Worm (Caenorhabditis elegans) whole organism, midembryonic: ENCODE measurements around the gene Y39F10A.6.

Experiments
- T22C8.4 ChIP-seq: fragments of 200-800 bp; sonication (Bioruptor generic); IDR thresholded peaks from 2 replicates; pipeline ENCODE4 v1.3.6; 2022; ENCODE audit warnings: missing genetic modification characterization, missing compliant biosample characterization
- cog-1 ChIP-seq: sonication (generic microtip); optimal IDR thresholded peaks from 2 replicates; lab custom pipeline; 2016; ENCODE audit warnings: missing genetic modification characterization, missing compliant biosample characterization
- flt-1 ChIP-seq: fragments of 200-800 bp; sonication (Bioruptor generic); IDR thresholded peaks from 2 replicates; pipeline ENCODE4 v1.3.6; 2022; ENCODE audit warnings: missing genetic modification characterization, missing compliant biosample characterization
- klf-2 ChIP-seq: fragments of 200-800 bp; sonication (Bioruptor generic); conservative IDR thresholded peaks from 2 replicates; pipeline ENCODE4 v1.3.6; 2022; ENCODE audit warnings: missing genetic modification reagents, missing genetic modification characterization, missing compliant biosample characterization
- med-1 ChIP-seq: sonication (generic microtip); optimal IDR thresholded peaks from 2 replicates; lab custom pipeline; 2017; ENCODE audit warnings: missing genetic modification characterization, mild to moderate bottlenecking, missing compliant biosample characterization, antibody characterized with exemption, missing genetic modification reagents; ENCODE audit not compliant: insufficient read depth
- ref-1 ChIP-seq: fragments of 200-800 bp; sonication (Bioruptor generic); conservative IDR thresholded peaks from 2 replicates; pipeline ENCODE4 v1.3.6; 2022; ENCODE audit warnings: missing genetic modification reagents, missing genetic modification characterization, missing compliant biosample characterization
- tab-1 ChIP-seq: fragments of 200-800 bp; sonication (Bioruptor generic); IDR thresholded peaks from 2 replicates; pipeline ENCODE4 v1.3.6; 2022; ENCODE audit warnings: missing genetic modification characterization, missing compliant biosample characterization
- ztf-23 ChIP-seq: fragments of 200-800 bp; sonication (Bioruptor generic); IDR thresholded peaks from 2 replicates; pipeline ENCODE4 v1.3.6; 2022; ENCODE audit warnings: missing genetic modification reagents, missing genetic modification characterization, missing compliant biosample characterization
- ztf-29 ChIP-seq: fragments of 200-800 bp; sonication (Bioruptor generic); IDR thresholded peaks from 2 replicates; pipeline ENCODE4 v1.3.6; 2022; ENCODE audit warnings: missing genetic modification reagents, missing genetic modification characterization, missing compliant biosample characterization

Gene Y39F10A.6

DNA sequence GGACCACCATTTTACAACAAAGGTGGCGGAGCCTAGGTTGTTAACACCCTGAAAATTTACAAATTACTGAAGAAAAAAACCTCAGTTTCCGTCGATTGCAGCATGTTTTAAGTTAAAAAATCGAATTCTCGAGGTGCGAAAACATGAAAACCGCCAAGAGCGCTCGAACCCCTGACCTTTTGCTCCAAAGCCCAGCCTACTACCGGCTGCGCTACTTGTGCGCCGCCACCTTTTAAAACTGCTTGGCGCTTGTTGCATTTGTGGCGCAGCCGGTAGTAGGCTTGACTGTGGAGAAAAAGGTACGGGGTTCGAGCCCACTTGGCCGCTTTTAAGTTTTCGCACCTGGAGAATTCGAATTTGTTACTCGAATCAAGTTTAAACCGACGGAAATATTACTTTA lies 33.3 kb downstream of the Y39F10A.6 start, which contains the start of gene snt-6:
snt-6 (minus strand) TSS at position 58 of the 400 bp plus-strand sequence.
- TF ChIP-seq T22C8.4: no peak
- no peak for TF ChIP-seq ref-1 (GFP tag; lab: Robert Waterston, UW)
- no peak for TF ChIP-seq ztf-23 (GFP tag; lab: Robert Waterston, UW)
- no peak for TF ChIP-seq med-1 (GFP tag; lab: Kevin White, UChicago)
- TF ChIP-seq tab-1 (GFP tag; lab: Robert Waterston, UW): no peak
- no peak for TF ChIP-seq ztf-29 (GFP tag; lab: Robert Waterston, UW)
- no peak for TF ChIP-seq cog-1 (tag; lab: Kevin White, UChicago)

DNA sequence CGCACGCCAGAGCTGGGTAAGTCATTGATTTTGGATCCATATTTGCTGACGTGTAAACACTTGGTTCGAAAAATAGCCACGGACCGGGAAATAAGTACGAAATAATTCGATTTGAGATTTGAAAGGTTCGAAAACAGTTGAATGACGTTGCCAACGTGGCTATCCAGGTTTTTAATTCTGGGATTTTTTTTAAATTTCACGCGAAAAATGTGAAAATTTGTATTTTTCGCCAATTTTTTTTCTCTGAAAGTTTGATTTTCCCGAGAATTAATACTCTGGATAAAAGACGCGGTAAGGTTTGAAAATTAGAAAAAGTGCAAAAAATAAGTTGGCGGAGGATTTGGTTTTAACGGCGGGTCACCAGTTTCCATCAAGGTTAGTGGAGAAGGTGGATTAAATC lies 42.6 kb downstream of the Y39F10A.6 start, which contains the start of gene fbxc-48:
fbxc-48 (minus strand) TSS at position 101 of the 400 bp plus-strand sequence.
- TF ChIP-seq ztf-23 (GFP tag; lab: Robert Waterston, UW) (no peak), cog-1 (tag; lab: Kevin White, UChicago) (no peak), klf-2 (GFP tag; lab: Robert Waterston, UW) (no peak), flt-1 (no peak), med-1 (GFP tag; lab: Kevin White, UChicago) (no peak), ref-1 (GFP tag; lab: Robert Waterston, UW) (no peak), T22C8.4 (no peak), tab-1 (GFP tag; lab: Robert Waterston, UW) (no peak), ztf-29 (GFP tag; lab: Robert Waterston, UW) (no peak)
